Fruit fly (Drosophila melanogaster) whole organism, embryonic: ENCODE measurements around the gene CG15213.

Experiments
- ATbp ChIP-seq: fragments of 200-800 bp; sonication (Bioruptor generic); optimal IDR thresholded peaks from 2 replicates; lab custom pipeline; 2017; ENCODE audit warnings: missing biosample characterization, mild to moderate bottlenecking, missing genetic modification characterization, missing genetic modification reagents
- CG11456 ChIP-seq: fragments of 200-800 bp; sonication (Bioruptor generic); IDR thresholded peaks from 3 replicates; pipeline ENCODE4 v1.3.6; 2022; ENCODE audit warnings: missing biosample characterization, missing genetic modification characterization
- CG11560 ChIP-seq: fragments of 200-800 bp; sonication (Bioruptor generic); IDR thresholded peaks from 3 replicates; pipeline ENCODE4 v1.3.6; 2022; ENCODE audit warnings: missing biosample characterization, missing genetic modification characterization
- CG12071 ChIP-seq: fragments of 200-800 bp; sonication (Bioruptor generic); optimal IDR thresholded peaks from 3 replicates; lab custom pipeline; 2018; ENCODE audit warnings: missing biosample characterization, mild to moderate bottlenecking, missing genetic modification characterization
- CG12391 ChIP-seq: fragments of 200-800 bp; sonication (Bioruptor generic); optimal IDR thresholded peaks from 3 replicates; lab custom pipeline; 2018; ENCODE audit warnings: missing biosample characterization, mild to moderate bottlenecking, missing genetic modification characterization, moderate library complexity
- CG13123 ChIP-seq: fragments of 200-800 bp; sonication (Bioruptor generic); optimal IDR thresholded peaks from 2 replicates; lab custom pipeline; 2016; ENCODE audit warnings: missing biosample characterization, missing genetic modification characterization
- CG1792 ChIP-seq: fragments of 200-800 bp; sonication (Bioruptor generic); optimal IDR thresholded peaks from 2 replicates; lab custom pipeline; 2016; ENCODE audit warnings: missing biosample characterization, missing genetic modification characterization
- CG31224 ChIP-seq: fragments of 200-800 bp; sonication (Bioruptor generic); IDR thresholded peaks from 2 replicates; pipeline ENCODE4 v1.3.6; 2022; ENCODE audit warnings: missing biosample characterization, missing genetic modification characterization
- CG34224 ChIP-seq: fragments of 200-800 bp; sonication (Bioruptor generic); IDR thresholded peaks from 3 replicates; pipeline ENCODE4 v1.3.6; 2022; ENCODE audit warnings: missing biosample characterization, missing genetic modification characterization; ENCODE audit not compliant: partially characterized antibody
- CG4617 ChIP-seq: fragments of 200-800 bp; sonication (Bioruptor generic); optimal IDR thresholded peaks from 3 replicates; lab custom pipeline; 2016; ENCODE audit warnings: missing biosample characterization, missing genetic modification characterization, borderline replicate concordance
- CG4730 ChIP-seq: fragments of 200-800 bp; sonication (Bioruptor generic); IDR thresholded peaks from 2 replicates; pipeline ENCODE4 v1.3.6; 2022; ENCODE audit warnings: missing biosample characterization, missing genetic modification characterization
- CG6254 ChIP-seq: fragments of 200-800 bp; sonication (Bioruptor generic); optimal IDR thresholded peaks from 3 replicates; lab custom pipeline; 2017; ENCODE audit warnings: mild to moderate bottlenecking, missing biosample characterization, missing genetic modification reagents, missing genetic modification characterization
- CG6654 ChIP-seq: fragments of 200-800 bp; sonication (Bioruptor generic); optimal IDR thresholded peaks from 2 replicates; lab custom pipeline; 2017; ENCODE audit warnings: missing biosample characterization, mild to moderate bottlenecking, missing genetic modification characterization
- CG6683 ChIP-seq: fragments of 200-800 bp; sonication (Bioruptor generic); optimal IDR thresholded peaks from 2 replicates; lab custom pipeline; 2017; ENCODE audit warnings: missing biosample characterization, mild to moderate bottlenecking, missing genetic modification characterization, missing genetic modification reagents
- CG9437 ChIP-seq: fragments of 200-800 bp; sonication (Bioruptor generic); optimal IDR thresholded peaks from 2 replicates; lab custom pipeline; 2018; ENCODE audit warnings: missing biosample characterization, mild to moderate bottlenecking, missing genetic modification characterization
- CkIIα-i1 ChIP-seq: fragments of 200-800 bp; sonication (Bioruptor generic); IDR thresholded peaks from 2 replicates; pipeline ENCODE4 v1.3.6; 2022; ENCODE audit warnings: missing biosample characterization, missing genetic modification characterization
- E2f1 ChIP-seq: fragments of 200-800 bp; sonication (Bioruptor generic); IDR thresholded peaks from 2 replicates; pipeline ENCODE4 v1.3.6; 2022; ENCODE audit warnings: missing biosample characterization, missing genetic modification characterization
- Gsc ChIP-seq: fragments of 200-800 bp; sonication (Bioruptor generic); IDR thresholded peaks from 2 replicates; pipeline ENCODE4 v1.3.6; 2022; ENCODE audit warnings: missing biosample characterization, missing genetic modification characterization
- Hand ChIP-seq: fragments of 200-800 bp; sonication (Bioruptor generic); optimal IDR thresholded peaks from 2 replicates; lab custom pipeline; 2017; ENCODE audit warnings: mild to moderate bottlenecking, missing biosample characterization, missing genetic modification reagents, missing genetic modification characterization
- Lhr ChIP-seq: fragments of 200-800 bp; sonication (Bioruptor generic); optimal IDR thresholded peaks from 3 replicates; lab custom pipeline; 2017; ENCODE audit warnings: mild to moderate bottlenecking, missing biosample characterization, missing genetic modification reagents, missing genetic modification characterization
- NFAT ChIP-seq: fragments of 200-800 bp; sonication (Bioruptor generic); IDR thresholded peaks from 2 replicates; pipeline ENCODE4 v1.3.6; 2022; ENCODE audit warnings: missing biosample characterization, missing genetic modification characterization
- Nf-YB ChIP-seq: fragments of 200-800 bp; sonication (Bioruptor generic); optimal IDR thresholded peaks from 3 replicates; lab custom pipeline; 2019; ENCODE audit warnings: missing biosample characterization, mild to moderate bottlenecking, missing genetic modification characterization, moderate library complexity
- Nf-YC ChIP-seq: fragments of 200-800 bp; optimal IDR thresholded peaks from 3 replicates; lab custom pipeline; 2019; ENCODE audit warnings: missing biosample characterization, mild to moderate bottlenecking, missing genetic modification characterization, moderate library complexity
- Poxn ChIP-seq: fragments of 200-800 bp; sonication (Bioruptor generic); IDR thresholded peaks from 2 replicates; pipeline ENCODE4 v1.3.6; 2022; ENCODE audit warnings: missing biosample characterization, missing genetic modification characterization
- Spps ChIP-seq: fragments of 200-800 bp; sonication (Bioruptor generic); optimal IDR thresholded peaks from 2 replicates; lab custom pipeline; 2018; ENCODE audit warnings: missing biosample characterization, mild to moderate bottlenecking, missing genetic modification characterization
- Stat92E ChIP-seq, 3 experiments: fragments of >200 bp in 2 of 3; fragments of 200-800 bp in 1 of 3; sonication (Bioruptor generic) in 1 of 3; optimal IDR thresholded peaks; 2 replicates each; lab custom pipeline; 2017 to 2019; ENCODE audit warnings: missing biosample characterization in 3 of 3, missing genetic modification characterization in 3 of 3, mild to moderate bottlenecking in 1 of 3, moderate library complexity in 1 of 3
- Trl ChIP-seq, 3 experiments: fragments of >200 bp in 2 of 3; fragments of 200-800 bp in 1 of 3; sonication (Bioruptor generic) in 1 of 3; optimal IDR thresholded peaks; 2 replicates in 1 of 3; 3 replicates in 2 of 3; lab custom pipeline; 2016 to 2017; ENCODE audit warnings: missing biosample characterization in 1 of 3, missing genetic modification characterization in 1 of 3
- ab ChIP-seq: fragments of 200-800 bp; sonication (Bioruptor generic); optimal IDR thresholded peaks from 2 replicates; lab custom pipeline; 2016; ENCODE audit warnings: missing biosample characterization, missing genetic modification characterization
- bigmax ChIP-seq: fragments of 200-800 bp; sonication (Bioruptor generic); optimal IDR thresholded peaks from 2 replicates; lab custom pipeline; 2018; ENCODE audit warnings: missing biosample characterization, mild to moderate bottlenecking, missing genetic modification characterization
- chn ChIP-seq: fragments of 200-800 bp; sonication (Bioruptor generic); optimal IDR thresholded peaks from 2 replicates; lab custom pipeline; 2016; ENCODE audit warnings: missing biosample characterization, missing genetic modification characterization
- dmrt99B ChIP-seq: fragments of 200-800 bp; sonication (Bioruptor generic); optimal IDR thresholded peaks from 2 replicates; lab custom pipeline; 2018; ENCODE audit warnings: missing biosample characterization, mild to moderate bottlenecking, missing genetic modification characterization, moderate library complexity
- gro ChIP-seq: fragments of 200-800 bp; sonication (Bioruptor generic); optimal IDR thresholded peaks from 2 replicates; lab custom pipeline; 2016; ENCODE audit warnings: missing biosample characterization, missing genetic modification characterization
- jigr1 ChIP-seq: fragments of 200-800 bp; sonication (Bioruptor generic); IDR thresholded peaks from 3 replicates; pipeline ENCODE4 v1.3.6; 2022; ENCODE audit warnings: missing biosample characterization, missing genetic modification characterization
- kay ChIP-seq: fragments of 200-800 bp; sonication (Bioruptor generic); optimal IDR thresholded peaks from 2 replicates; lab custom pipeline; 2016; ENCODE audit warnings: missing biosample characterization, missing genetic modification characterization
- ken ChIP-seq: fragments of 200-800 bp; sonication (Bioruptor generic); IDR thresholded peaks from 3 replicates; pipeline ENCODE4 v1.3.6; 2022; ENCODE audit warnings: missing biosample characterization, missing genetic modification characterization
- lbe ChIP-seq: fragments of 200-800 bp; sonication (Bioruptor generic); optimal IDR thresholded peaks from 2 replicates; lab custom pipeline; 2016; ENCODE audit warnings: missing biosample characterization, mild to moderate bottlenecking, missing genetic modification characterization
- lola ChIP-seq, 3 experiments: fragments of >200 bp in 2 of 3; fragments of 200-800 bp in 1 of 3; sonication (Bioruptor generic) in 1 of 3; optimal IDR thresholded peaks; 2 replicates each; lab custom pipeline; 2017 to 2019; ENCODE audit warnings: missing biosample characterization in 3 of 3, missing genetic modification characterization in 3 of 3, mild to moderate bottlenecking in 1 of 3, moderate library complexity in 1 of 3
- nau ChIP-seq: fragments of 200-800 bp; sonication (Bioruptor generic); optimal IDR thresholded peaks from 3 replicates; lab custom pipeline; 2017; ENCODE audit warnings: missing biosample characterization, mild to moderate bottlenecking, missing genetic modification characterization, missing genetic modification reagents
- onecut ChIP-seq: fragments of 200-800 bp; sonication (Bioruptor generic); IDR thresholded peaks from 2 replicates; pipeline ENCODE4 v1.3.6; 2022; ENCODE audit warnings: missing biosample characterization, missing genetic modification characterization
- org-1 ChIP-seq: fragments of 200-800 bp; sonication (Bioruptor generic); optimal IDR thresholded peaks from 2 replicates; lab custom pipeline; 2017; ENCODE audit warnings: missing biosample characterization, missing genetic modification characterization
- pfk ChIP-seq: fragments of 200-800 bp; sonication (Bioruptor generic); optimal IDR thresholded peaks from 2 replicates; lab custom pipeline; 2018; ENCODE audit warnings: missing biosample characterization, mild to moderate bottlenecking, missing genetic modification characterization, moderate library complexity
- phol ChIP-seq: fragments of 200-800 bp; sonication (Bioruptor generic); optimal IDR thresholded peaks from 3 replicates; lab custom pipeline; 2018; ENCODE audit warnings: missing biosample characterization, mild to moderate bottlenecking, missing genetic modification characterization, moderate library complexity
- slbo ChIP-seq: fragments of 200-800 bp; sonication (Bioruptor generic); IDR thresholded peaks from 2 replicates; pipeline ENCODE4 v1.3.6; 2022; ENCODE audit warnings: missing biosample characterization, missing genetic modification characterization
- so ChIP-seq: fragments of 200-800 bp; sonication (Bioruptor generic); IDR thresholded peaks from 3 replicates; pipeline ENCODE4 v1.3.6; 2022; ENCODE audit warnings: missing biosample characterization, missing genetic modification characterization
- sug ChIP-seq: fragments of 200-800 bp; optimal IDR thresholded peaks from 2 replicates; lab custom pipeline; 2019; ENCODE audit warnings: missing biosample characterization, mild to moderate bottlenecking, missing genetic modification characterization, moderate library complexity
- tgo ChIP-seq: fragments of 200-800 bp; sonication (Bioruptor generic); IDR thresholded peaks from 3 replicates; pipeline ENCODE4 v1.3.6; 2022; ENCODE audit warnings: missing biosample characterization, missing genetic modification characterization
- unpg ChIP-seq: fragments of 200-800 bp; sonication (Bioruptor generic); optimal IDR thresholded peaks from 3 replicates; lab custom pipeline; 2018; ENCODE audit warnings: missing biosample characterization, mild to moderate bottlenecking, missing genetic modification characterization, moderate library complexity
- wdn ChIP-seq: fragments of 200-800 bp; sonication (Bioruptor generic); IDR thresholded peaks from 2 replicates; pipeline ENCODE4 v1.3.6; 2022; ENCODE audit warnings: missing biosample characterization, missing genetic modification characterization
- wek ChIP-seq: fragments of 200-800 bp; sonication (Bioruptor generic); optimal IDR thresholded peaks from 3 replicates; lab custom pipeline; 2018; ENCODE audit warnings: missing biosample characterization, mild to moderate bottlenecking, missing genetic modification characterization, moderate library complexity

The CG15213 gene

dm6 chr3L:5182255-5182993 lies 49.4 kb upstream of the CG15213 start (continued):
- TF ChIP-seq CG12391 (tag; lab: Kevin White, UChicago) (peak; percentile 57), unpg (peak; percentile 38), wek (no peak), Poxn (no peak), Lhr (GFP tag; lab: Kevin White, UChicago) (no peak), CG12071 (no peak), Trl (optimal IDR thresholded peaks at IDR 0.05; lab: Kevin White, UChicago) (no peak), Trl (GFP tag; optimal IDR thresholded peaks at IDR 0.05; lab: Kevin White, UChicago) (no peak), Hand (peak; percentile 69), nau (GFP tag; lab: Kevin White, UChicago) (peak; percentile 56), jigr1 (no peak), ATbp (no peak), bigmax (GFP tag; lab: Kevin White, UChicago) (no peak), lbe (GFP tag; lab: Kevin White, UChicago) (no peak), E2f1 (no peak), ab (GFP tag; lab: Kevin White, UChicago) (no peak), chn (GFP tag; lab: Kevin White, UChicago) (peak; percentile 2), lola (GFP tag; optimal IDR thresholded peaks at IDR 0.05; lab: Kevin White, UChicago) (no peak), CG4730 (no peak), wdn (peak; percentile 27; the same call in 1 of the 2 replicates), CG1792 (GFP tag; lab: Kevin White, UChicago) (no peak), Nf-YB (GFP tag; lab: Kevin White, UChicago) (no peak), Gsc (GFP tag; lab: Robert Waterston, UW) (no peak), so (GFP tag; lab: Robert Waterston, UW) (peak; percentile 41; the same call in 1 of the 3 replicates), CG6254 (no peak), gro (no peak), onecut (peak; percentile 26; the same call in 1 of the 2 replicates), NFAT (no peak), CG9437 (GFP tag; lab: Kevin White, UChicago) (no peak), ken (GFP tag; lab: Robert Waterston, UW) (no peak), CG34224 (GFP tag; lab: Robert Waterston, UW) (no peak), CG6683 (GFP tag; lab: Kevin White, UChicago) (peak; percentile 31), phol (peak; percentile 38), CkIIα-i1 (GFP tag; lab: Robert Waterston, UW) (no peak), sug (no peak), slbo (peak; percentile 70), Nf-YC (no peak), Spps (tag; lab: Kevin White, UChicago) (no peak), CG4617 (no peak), Stat92E (GFP tag; optimal IDR thresholded peaks at IDR 0.05; lab: Kevin White, UChicago) (no peak), CG31224 (GFP tag; lab: Robert Waterston, UW) (no peak), CG13123 (GFP tag; lab: Kevin White, UChicago) (no peak), tgo (GFP tag; lab: Robert Waterston, UW) (no peak), CG11560 (tag; lab: Robert Waterston, UW) (0 out of 3 replicates have a peak, but pooled peaks have one; percentile 39), kay (no peak), org-1 (GFP tag; lab: Kevin White, UChicago) (peak; percentile 2), pfk (GFP tag; lab: Kevin White, UChicago) (no peak), CG6654 (no peak), dmrt99B (peak; percentile 59), CG11456 (GFP tag; lab: Robert Waterston, UW) (no peak)
